Fruit fly (Drosophila melanogaster): ENCODE results near the gene CG4884.
"Not testable (repeated sequence)": the region's sequence is repeated elsewhere in the genome, so short reads cannot be mapped to it uniquely, and the experiment has no call there.

DNA sequence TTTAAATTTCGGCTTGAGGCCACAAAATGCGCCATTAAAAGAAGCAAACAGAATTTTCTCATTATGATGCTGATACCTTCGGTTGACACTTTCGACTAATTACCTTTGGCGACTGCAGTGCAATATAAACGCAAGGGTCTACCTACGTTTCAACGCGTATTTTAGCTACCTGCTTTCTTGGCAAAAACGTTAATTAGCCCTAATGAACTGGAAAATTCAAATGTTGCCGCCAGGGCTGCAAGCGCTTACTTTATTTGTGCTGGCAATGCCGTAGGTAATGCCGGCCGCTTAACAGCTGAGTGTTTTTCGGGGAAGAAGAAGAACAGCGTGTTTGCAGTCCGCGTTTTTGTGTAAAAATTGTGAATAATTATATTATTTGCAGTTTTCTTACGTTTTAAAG is 4.1 kb upstream of the CG4884 start, which contains the start of the genes CG31131 and CG4849:
- not testable (repeated sequence) for TF ChIP-seq Hr39, Blimp-1, esn, ss, CG4318, CG8319, Ets21C (GFP tag; optimal IDR thresholded peaks at IDR 0.05)
